Worm (Caenorhabditis elegans) whole organism, late embryonic: ENCODE data around the gene hil-1.

Source experiments
- F13H6.1 ChIP-seq: sonication (generic microtip); optimal IDR thresholded peaks from 2 replicates; lab custom pipeline; 2016; ENCODE audit warnings: missing genetic modification characterization, missing compliant biosample characterization
- K02D7.2 ChIP-seq: sonication (generic microtip); optimal IDR thresholded peaks from 2 replicates; lab custom pipeline; 2017; ENCODE audit warnings: mild to moderate bottlenecking, missing genetic modification characterization, missing compliant biosample characterization
- T23F11.4 ChIP-seq: fragments of 200-800 bp; sonication (Bioruptor generic); optimal IDR thresholded peaks from 2 replicates; lab custom pipeline; 2018; ENCODE audit warnings: mild to moderate bottlenecking, missing genetic modification characterization, missing compliant biosample characterization
- Y22D7AL.16 ChIP-seq: sonication (generic microtip); optimal IDR thresholded peaks from 2 replicates; lab custom pipeline; 2016; ENCODE audit warnings: missing genetic modification characterization, missing compliant biosample characterization
- ahr-1 ChIP-seq: sonication (generic microtip); optimal IDR thresholded peaks from 2 replicates; lab custom pipeline; 2016; ENCODE audit warnings: missing genetic modification characterization, missing compliant biosample characterization
- ceh-18 ChIP-seq: sonication (generic microtip); optimal IDR thresholded peaks from 2 replicates; lab custom pipeline; 2016; ENCODE audit warnings: missing genetic modification characterization, missing compliant biosample characterization
- ceh-19 ChIP-seq: fragments of 200-800 bp; sonication (Bioruptor generic); optimal IDR thresholded peaks from 2 replicates; lab custom pipeline; 2018; ENCODE audit warnings: mild to moderate bottlenecking, missing genetic modification characterization, missing compliant biosample characterization
- ceh-22 ChIP-seq: sonication (generic microtip); optimal IDR thresholded peaks from 2 replicates; lab custom pipeline; 2017; ENCODE audit warnings: missing biosample characterization, missing genetic modification characterization
- ceh-34 ChIP-seq: sonication (generic microtip); optimal IDR thresholded peaks from 2 replicates; lab custom pipeline; 2016; ENCODE audit warnings: mild to moderate bottlenecking, missing genetic modification characterization, missing compliant biosample characterization
- ceh-45 ChIP-seq: fragments of 200-800 bp; sonication (Bioruptor generic); IDR thresholded peaks from 2 replicates; pipeline ENCODE4 v1.3.6; 2022; ENCODE audit warnings: missing genetic modification reagents, missing genetic modification characterization, missing compliant biosample characterization
- ceh-48 ChIP-seq: sonication (generic microtip); optimal IDR thresholded peaks from 2 replicates; lab custom pipeline; 2016; ENCODE audit warnings: missing genetic modification characterization, inconsistent platforms, missing compliant biosample characterization
- ceh-6 ChIP-seq: fragments of 200-800 bp; sonication (Bioruptor generic); optimal IDR thresholded peaks from 2 replicates; lab custom pipeline; 2018; ENCODE audit warnings: mild to moderate bottlenecking, missing genetic modification characterization, missing compliant biosample characterization
- ceh-9 ChIP-seq: sonication (generic microtip); optimal IDR thresholded peaks from 2 replicates; lab custom pipeline; 2016; ENCODE audit warnings: mild to moderate bottlenecking, missing genetic modification characterization, inconsistent platforms, missing compliant biosample characterization
- che-1 ChIP-seq: sonication (generic microtip); optimal IDR thresholded peaks from 2 replicates; lab custom pipeline; 2016; ENCODE audit warnings: mild to moderate bottlenecking, missing genetic modification characterization, missing compliant biosample characterization
- dve-1 ChIP-seq: sonication (generic microtip); optimal IDR thresholded peaks from 2 replicates; lab custom pipeline; 2017; ENCODE audit warnings: antibody characterized with exemption, mild to moderate bottlenecking, missing genetic modification characterization, missing compliant biosample characterization
- elt-2 ChIP-seq: sonication (generic microtip); optimal IDR thresholded peaks from 2 replicates; lab custom pipeline; 2016; ENCODE audit warnings: missing genetic modification reagents, missing genetic modification characterization, missing compliant biosample characterization
- elt-4 ChIP-seq: sonication (generic microtip); optimal IDR thresholded peaks from 2 replicates; lab custom pipeline; 2016; ENCODE audit warnings: missing genetic modification characterization, missing compliant biosample characterization
- ets-4 ChIP-seq: sonication (generic microtip); optimal IDR thresholded peaks from 2 replicates; lab custom pipeline; 2016; ENCODE audit warnings: missing genetic modification characterization, missing compliant biosample characterization
- eyg-1 ChIP-seq: sonication (generic microtip); optimal IDR thresholded peaks from 2 replicates; lab custom pipeline; 2016; ENCODE audit warnings: missing genotype, missing genetic modification characterization, missing compliant biosample characterization
- fax-1 ChIP-seq: sonication (generic microtip); optimal IDR thresholded peaks from 2 replicates; lab custom pipeline; 2016; ENCODE audit warnings: missing genotype, missing genetic modification characterization, missing compliant biosample characterization
- fkh-6 ChIP-seq: sonication (generic microtip); optimal IDR thresholded peaks from 2 replicates; lab custom pipeline; 2016; ENCODE audit warnings: missing genetic modification characterization, missing compliant biosample characterization
- hlh-13 ChIP-seq: fragments of 200-800 bp; sonication (Bioruptor generic); optimal IDR thresholded peaks from 2 replicates; lab custom pipeline; 2018; ENCODE audit warnings: mild to moderate bottlenecking, missing genetic modification characterization, missing compliant biosample characterization
- hlh-30 ChIP-seq: sonication (generic microtip); optimal IDR thresholded peaks from 2 replicates; lab custom pipeline; 2017; ENCODE audit warnings: antibody characterized with exemption, missing genetic modification characterization, missing compliant biosample characterization; ENCODE audit not compliant: insufficient read depth
- lim-6 ChIP-seq: sonication (generic microtip); optimal IDR thresholded peaks from 2 replicates; lab custom pipeline; 2016; ENCODE audit warnings: missing genetic modification characterization, missing compliant biosample characterization
- mec-3 ChIP-seq: sonication (generic microtip); optimal IDR thresholded peaks from 2 replicates; lab custom pipeline; 2016; ENCODE audit warnings: borderline replicate concordance, missing genetic modification characterization, missing compliant biosample characterization
- npax-4 ChIP-seq: sonication (generic microtip); optimal IDR thresholded peaks from 2 replicates; lab custom pipeline; 2016; ENCODE audit warnings: missing genetic modification characterization, missing compliant biosample characterization
- odd-2 ChIP-seq: sonication (generic microtip); optimal IDR thresholded peaks from 2 replicates; lab custom pipeline; 2017; ENCODE audit warnings: antibody characterized with exemption, mild to moderate bottlenecking, missing genetic modification characterization, missing compliant biosample characterization
- pat-9 ChIP-seq: fragments of 200-800 bp; sonication (Bioruptor generic); optimal IDR thresholded peaks from 2 replicates; lab custom pipeline; 2018; ENCODE audit warnings: mild to moderate bottlenecking, missing genetic modification characterization, moderate library complexity, missing compliant biosample characterization
- pha-2 ChIP-seq: sonication (generic microtip); optimal IDR thresholded peaks from 2 replicates; lab custom pipeline; 2017; ENCODE audit warnings: mild to moderate bottlenecking, missing genetic modification characterization, missing compliant biosample characterization
- pha-4 ChIP-seq: fragments of 150-350 bp; optimal IDR thresholded peaks from 2 replicates; lab custom pipeline; 2018; ENCODE audit warnings: missing biosample characterization, missing genetic modification reagents, missing genetic modification characterization
- sox-2 ChIP-seq: fragments of 200-800 bp; sonication (Bioruptor generic); IDR thresholded peaks from 2 replicates; pipeline ENCODE4 v1.3.6; 2022; ENCODE audit warnings: missing genetic modification reagents, missing genetic modification characterization, missing compliant biosample characterization
- sox-4 ChIP-seq: sonication (generic microtip); optimal IDR thresholded peaks from 2 replicates; lab custom pipeline; 2017; ENCODE audit warnings: mild to moderate bottlenecking, missing genetic modification characterization, inconsistent platforms, missing compliant biosample characterization
- syd-9 ChIP-seq: sonication (generic microtip); optimal IDR thresholded peaks from 2 replicates; lab custom pipeline; 2016; ENCODE audit warnings: mild to moderate bottlenecking, missing genetic modification characterization, moderate library complexity, missing compliant biosample characterization
- tbx-7 ChIP-seq: sonication (generic microtip); optimal IDR thresholded peaks from 2 replicates; lab custom pipeline; 2016; ENCODE audit warnings: missing genotype, missing genetic modification characterization, missing compliant biosample characterization
- ttx-3 ChIP-seq: sonication (generic microtip); optimal IDR thresholded peaks from 2 replicates; lab custom pipeline; 2016; ENCODE audit warnings: missing genetic modification reagents, missing genetic modification characterization, missing compliant biosample characterization
- unc-3 ChIP-seq, 2 experiments: fragments of 200-800 bp in 1 of 2; sonication (Bioruptor generic) in 1 of 2; sonication (generic microtip) in 1 of 2; conservative IDR thresholded peaks in 1 of 2; optimal IDR thresholded peaks in 1 of 2; 2 replicates each; pipeline versions ENCODE4 v1.3.6 to Lab custom; 2016 to 2022; ENCODE audit warnings: missing compliant biosample characterization in 2 of 2, missing genetic modification characterization in 2 of 2, missing genetic modification reagents in 1 of 2
- unc-42 ChIP-seq: sonication (generic microtip); optimal IDR thresholded peaks from 2 replicates; lab custom pipeline; 2016; ENCODE audit warnings: missing genotype, missing genetic modification characterization, missing compliant biosample characterization
- unc-55 ChIP-seq: sonication (generic microtip); optimal IDR thresholded peaks from 2 replicates; lab custom pipeline; 2017; ENCODE audit warnings: missing biosample characterization, missing genetic modification reagents, missing genetic modification characterization
- ztf-16 ChIP-seq: sonication (generic microtip); optimal IDR thresholded peaks from 2 replicates; lab custom pipeline; 2017; ENCODE audit warnings: missing genetic modification characterization, missing compliant biosample characterization

The hil-1 gene

ce11 chrV:14949477-14949876, at the start of gene hil-1:
hil-1 (plus strand) TSS chrV:14949777.
- TF ChIP-seq pha-2 (no peak), ceh-19 (GFP tag; lab: Kevin White, UChicago) (no peak), ceh-48 (no peak), lim-6 (no peak), elt-2 (no peak), tbx-7 (tag; lab: Kevin White, UChicago) (no peak), fax-1 (no peak)

- TF ChIP-seq syd-9, result no peak
- TF ChIP-seq ceh-6 (GFP tag; lab: Kevin White, UChicago), result no peak
- TF ChIP-seq pat-9 (tag; lab: Kevin White, UChicago), result no peak
- no peak for TF ChIP-seq elt-4
- no peak for TF ChIP-seq F13H6.1 (tag; lab: Kevin White, UChicago)
- TF ChIP-seq K02D7.2 (tag; lab: Kevin White, UChicago), result no peak
- TF ChIP-seq npax-4 (tag; lab: Kevin White, UChicago), result no peak
- no peak for TF ChIP-seq T23F11.4 (GFP tag; lab: Kevin White, UChicago)
- no peak for TF ChIP-seq eyg-1 (tag; lab: Kevin White, UChicago)
- TF ChIP-seq ceh-22, result no peak
- no peak for TF ChIP-seq sox-2 (GFP tag; lab: Robert Waterston, UW)
- TF ChIP-seq pha-4 (tag; lab: Kevin White, UChicago), result no peak
- no peak for TF ChIP-seq ceh-9 (tag; lab: Kevin White, UChicago)
- no peak for TF ChIP-seq odd-2 (tag; lab: Kevin White, UChicago)
- TF ChIP-seq ceh-18 (tag; lab: Kevin White, UChicago), result no peak
These were observed 48.7 kb upstream of the hil-1 start for ce11 chrV:14900905-14901304.

DNA sequence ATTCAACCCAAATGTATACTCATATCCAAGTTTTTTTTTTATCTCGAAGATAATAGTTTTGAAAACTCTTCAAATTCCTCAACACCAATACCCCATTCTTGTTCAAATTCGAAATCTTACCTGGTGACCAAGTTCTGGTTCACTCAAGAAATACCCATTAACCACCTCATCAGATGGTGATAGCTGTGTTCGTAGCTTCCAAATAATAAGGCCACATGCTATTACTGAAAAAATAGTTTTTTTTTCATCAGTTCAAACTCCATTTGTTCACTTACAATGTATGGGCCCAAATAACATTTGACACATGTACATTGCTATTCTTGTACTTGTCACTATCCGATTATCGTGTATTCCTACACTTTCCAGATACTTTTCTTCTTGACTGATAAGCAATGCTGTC, 42.1 kb upstream of the hil-1 start:
- TF ChIP-seq hlh-30 (tag; lab: Kevin White, UChicago) (no peak), ttx-3 (no peak), che-1 (tag; lab: Kevin White, UChicago) (no peak), ceh-48 (no peak), Y22D7AL.16 (tag; lab: Kevin White, UChicago) (no peak), mec-3 (no peak), odd-2 (tag; lab: Kevin White, UChicago) (no peak), fkh-6 (no peak), ahr-1 (tag; lab: Kevin White, UChicago) (no peak), K02D7.2 (tag; lab: Kevin White, UChicago) (no peak), ztf-16 (no peak), sox-4 (no peak), tbx-7 (tag; lab: Kevin White, UChicago) (no peak), ceh-45 (GFP tag; lab: Robert Waterston, UW) (no peak), pha-2 (no peak), unc-42 (tag; lab: Kevin White, UChicago) (no peak), dve-1 (tag; lab: Kevin White, UChicago) (no peak), ets-4 (tag; lab: Kevin White, UChicago) (no peak), ceh-34 (tag; lab: Kevin White, UChicago) (no peak)

DNA sequence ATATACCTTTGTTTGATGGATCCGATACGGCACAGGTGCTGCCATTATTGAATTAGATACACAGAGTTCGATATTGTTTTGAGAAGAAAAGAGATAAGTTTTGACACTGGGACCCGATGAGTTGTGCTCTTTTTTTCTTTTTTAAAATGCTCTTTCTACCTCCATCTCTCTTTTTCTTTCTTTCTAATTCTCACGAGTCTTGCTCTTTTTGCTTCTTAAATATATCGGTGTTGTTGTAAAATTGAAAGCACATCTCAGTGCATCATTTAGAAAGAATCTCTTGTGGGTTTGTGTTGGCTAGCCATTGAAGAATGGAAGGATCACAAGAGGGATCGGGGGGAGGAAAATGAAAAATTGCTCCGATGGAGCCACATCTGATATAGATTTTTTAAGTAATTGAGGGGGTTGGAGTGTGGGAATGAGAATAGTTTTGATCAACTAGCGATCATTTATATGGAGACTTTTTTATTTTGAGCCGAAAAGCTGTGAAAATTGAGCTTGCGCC, 40.2 kb upstream of the hil-1 start, which contains the start of gene H12D21.9:
Gene H12D21.9, minus strand, starts transcription at position 148 of the 505 bp plus-strand sequence.
- TF ChIP-seq hlh-13 (no peak), ceh-18 (tag; lab: Kevin White, UChicago) (peak; percentile 41), unc-3 (GFP tag; conservative IDR thresholded peaks at IDR 0.05; lab: Robert Waterston, UW) (no peak), unc-3 (tag; optimal IDR thresholded peaks at IDR 0.05; lab: Kevin White, UChicago) (no peak), elt-4 (no peak), pha-4 (tag; lab: Kevin White, UChicago) (no peak), che-1 (tag; lab: Kevin White, UChicago) (no peak), ceh-45 (GFP tag; lab: Robert Waterston, UW) (no peak), unc-55 (GFP tag; lab: Kevin White, UChicago) (peak; percentile 16)
